Fruit fly (Drosophila melanogaster) whole organism, pupa: ENCODE results near the gene Had1.
A peak's percentile ranks its signal among the peaks of the same experiment; 100 is the strongest.

Source experiments
- CG10348 ChIP-seq: fragments of 200-800 bp; sonication (Bioruptor generic); IDR thresholded peaks from 2 replicates; pipeline ENCODE4 v1.3.6; 2022; ENCODE audit warnings: missing biosample characterization, missing genetic modification characterization
- CG12605 ChIP-seq: fragments of 200-800 bp; sonication (Bioruptor generic); IDR thresholded peaks from 2 replicates; pipeline ENCODE4 v1.3.6; 2022; ENCODE audit warnings: missing biosample characterization, missing genetic modification characterization
- CG13204 ChIP-seq: fragments of 200-800 bp; sonication (Bioruptor generic); optimal IDR thresholded peaks from 2 replicates; lab custom pipeline; 2018; ENCODE audit warnings: missing biosample characterization, mild to moderate bottlenecking, missing genetic modification characterization, moderate library complexity
- CG14655 ChIP-seq: fragments of 200-800 bp; sonication (Bioruptor generic); optimal IDR thresholded peaks from 3 replicates; lab custom pipeline; 2017; ENCODE audit warnings: mild to moderate bottlenecking, missing biosample characterization, missing genetic modification reagents, missing genetic modification characterization
- CG15710 ChIP-seq: fragments of 200-800 bp; sonication (Bioruptor generic); optimal IDR thresholded peaks from 2 replicates; lab custom pipeline; 2018; ENCODE audit warnings: missing biosample characterization, mild to moderate bottlenecking, missing genetic modification characterization, moderate library complexity
- CG17806 ChIP-seq: fragments of 200-800 bp; sonication (Bioruptor generic); optimal IDR thresholded peaks from 2 replicates; lab custom pipeline; 2018; ENCODE audit warnings: missing biosample characterization, mild to moderate bottlenecking, missing genetic modification characterization, moderate library complexity
- CG32121 ChIP-seq: fragments of 200-800 bp; sonication (Bioruptor generic); IDR thresholded peaks from 2 replicates; pipeline ENCODE4 v1.3.6; 2022; ENCODE audit warnings: missing biosample characterization, missing genetic modification characterization
- CG34367 ChIP-seq: fragments of 200-800 bp; sonication (Bioruptor generic); optimal IDR thresholded peaks from 2 replicates; lab custom pipeline; 2018; ENCODE audit warnings: missing biosample characterization, mild to moderate bottlenecking, missing genetic modification characterization
- CG4496 ChIP-seq: fragments of 200-800 bp; sonication (Bioruptor generic); IDR thresholded peaks from 3 replicates; pipeline ENCODE4 v1.3.6; 2022; ENCODE audit warnings: missing biosample characterization, missing genetic modification characterization
- CG8159 ChIP-seq: fragments of 200-800 bp; sonication (Bioruptor generic); optimal IDR thresholded peaks from 3 replicates; lab custom pipeline; 2018; ENCODE audit warnings: missing biosample characterization, mild to moderate bottlenecking, missing genetic modification characterization, moderate library complexity
- CG8301 ChIP-seq: fragments of 200-800 bp; sonication (Bioruptor generic); optimal IDR thresholded peaks from 2 replicates; lab custom pipeline; 2018; ENCODE audit warnings: missing biosample characterization, mild to moderate bottlenecking, missing genetic modification characterization
- CG9948 ChIP-seq: fragments of 200-800 bp; sonication (Bioruptor generic); optimal IDR thresholded peaks from 2 replicates; lab custom pipeline; 2018; ENCODE audit warnings: missing biosample characterization, mild to moderate bottlenecking, missing genetic modification characterization, moderate library complexity
- D1 ChIP-seq: fragments of 200-800 bp; sonication (Bioruptor generic); optimal IDR thresholded peaks from 2 replicates; lab custom pipeline; 2018; ENCODE audit warnings: missing biosample characterization, mild to moderate bottlenecking, missing genetic modification characterization, moderate library complexity
- EcR ChIP-seq: fragments of 200-800 bp; sonication (Bioruptor generic); optimal IDR thresholded peaks from 3 replicates; lab custom pipeline; 2019; ENCODE audit warnings: missing biosample characterization, missing genetic modification characterization, mild to moderate bottlenecking, moderate library complexity, missing genetic modification reagents
- Ets98B ChIP-seq: fragments of 200-800 bp; sonication (Bioruptor generic); IDR thresholded peaks from 2 replicates; pipeline ENCODE4 v1.3.6; 2022; ENCODE audit warnings: missing biosample characterization, missing genetic modification characterization
- Pif1B ChIP-seq: fragments of 200-800 bp; sonication (Bioruptor generic); optimal IDR thresholded peaks from 3 replicates; lab custom pipeline; 2016; ENCODE audit warnings: missing biosample characterization, missing genetic modification characterization
- Snoo ChIP-seq: fragments of 200-800 bp; sonication (Bioruptor generic); optimal IDR thresholded peaks from 3 replicates; lab custom pipeline; 2017; ENCODE audit warnings: missing biosample characterization, mild to moderate bottlenecking, missing genetic modification characterization, inconsistent platforms
- fd96Ca ChIP-seq: fragments of 200-800 bp; sonication (Bioruptor generic); IDR thresholded peaks from 3 replicates; pipeline ENCODE4 v1.3.6; 2022; ENCODE audit warnings: missing biosample characterization, missing genetic modification characterization
- gl ChIP-seq: fragments of 200-800 bp; sonication (Bioruptor generic); optimal IDR thresholded peaks from 2 replicates; lab custom pipeline; 2018; ENCODE audit warnings: missing biosample characterization, mild to moderate bottlenecking, missing genetic modification characterization
- rn ChIP-seq: fragments of 200-800 bp; sonication (Bioruptor generic); IDR thresholded peaks from 2 replicates; pipeline ENCODE4 v1.3.6; 2022; ENCODE audit warnings: missing biosample characterization, missing genetic modification characterization

Had1 gene

DNA sequence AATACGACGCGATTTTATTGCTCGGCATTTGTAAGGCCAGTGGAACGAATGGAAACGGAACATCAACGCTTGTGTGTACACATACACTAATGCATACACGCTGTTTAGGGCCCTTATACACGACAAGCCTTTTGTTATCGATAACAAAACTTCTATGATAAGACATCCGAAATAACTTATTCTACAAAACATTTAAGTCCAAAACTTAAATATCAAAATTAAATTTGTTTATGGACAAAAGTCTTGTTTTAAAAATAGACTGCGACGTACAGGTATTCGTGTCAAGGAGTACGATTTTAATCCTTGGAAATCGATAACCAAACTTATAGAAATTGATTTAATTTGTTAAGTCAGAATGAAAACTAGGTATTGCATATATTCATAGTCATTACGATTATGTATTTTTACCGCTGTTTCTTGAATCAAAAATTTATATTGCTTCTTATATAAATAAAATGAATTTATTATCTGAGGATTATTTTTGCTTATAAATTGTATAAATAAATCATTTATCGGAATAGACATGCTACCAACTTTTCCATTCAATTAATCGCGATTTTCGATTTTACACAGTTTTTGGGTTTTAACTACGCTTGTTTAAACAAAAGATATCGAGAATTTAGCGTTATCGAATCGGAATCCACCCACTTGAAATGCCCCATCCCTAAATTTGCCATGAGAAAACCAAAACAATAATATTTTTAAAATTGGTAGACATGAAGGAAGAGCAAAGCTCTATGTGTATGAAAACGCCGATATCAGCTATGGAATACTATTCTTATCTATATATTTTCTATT, 4.8 kb upstream of the Had1 start, which contains the start of the genes CG9915 and SWIP:
CG9915 (minus strand) TSS at position 61 of the 798 bp plus-strand sequence.
SWIP (plus strand) TSS at position 632 of the 798 bp plus-strand sequence.
- TF ChIP-seq CG14655 (GFP tag; lab: Kevin White, UChicago) (no peak), CG15710 (peak; percentile 3), CG34367 (tag; lab: Kevin White, UChicago) (no peak), rn (GFP tag; lab: Robert Waterston, UW) (no peak), CG4496 (GFP tag; lab: Robert Waterston, UW) (0 out of 3 replicates have a peak, but pooled peaks have one; percentile 18)

dm6 chrX:16309764-16310163, 1.3 kb upstream of the Had1 start:
- no peak for TF ChIP-seq CG12605 (GFP tag; lab: Robert Waterston, UW)
- TF ChIP-seq Pif1B (GFP tag; lab: Kevin White, UChicago): no peak
- no peak for TF ChIP-seq rn (GFP tag; lab: Robert Waterston, UW)
- no peak for TF ChIP-seq Ets98B (GFP tag; lab: Robert Waterston, UW)
- TF ChIP-seq CG34367 (tag; lab: Kevin White, UChicago): no peak
- no peak for TF ChIP-seq gl (tag; lab: Kevin White, UChicago)
- TF ChIP-seq CG9948 (tag; lab: Kevin White, UChicago): no peak

- TF ChIP-seq Ets98B (GFP tag; lab: Robert Waterston, UW) (no peak), CG14655 (GFP tag; lab: Kevin White, UChicago) (no peak), CG4496 (GFP tag; lab: Robert Waterston, UW) (no peak), Pif1B (GFP tag; lab: Kevin White, UChicago) (no peak), CG8301 (tag; lab: Kevin White, UChicago) (no peak), CG34367 (tag; lab: Kevin White, UChicago) (no peak), D1 (tag; lab: Kevin White, UChicago) (no peak), rn (GFP tag; lab: Robert Waterston, UW) (no peak), fd96Ca (GFP tag; lab: Robert Waterston, UW) (no peak), CG15710 (no peak), CG12605 (GFP tag; lab: Robert Waterston, UW) (no peak), CG17806 (tag; lab: Kevin White, UChicago) (no peak)
- TF ChIP-seq, all 21 proteins: peak for 0
Observed at dm6 chrX:16308953-16309352, 486 bp upstream of the Had1 start.

dm6 chrX:16303636-16304035, 4.8 kb downstream of the Had1 start, which contains the start of gene CG3679:
TSS of gene CG3679 (plus strand) at chrX:16303870.
- TF ChIP-seq CG17806 (tag; lab: Kevin White, UChicago) (no peak), D1 (tag; lab: Kevin White, UChicago) (no peak), CG8301 (tag; lab: Kevin White, UChicago) (no peak), CG15710 (no peak), CG32121 (GFP tag; lab: Robert Waterston, UW) (no peak), CG10348 (GFP tag; lab: Robert Waterston, UW) (no peak), CG34367 (tag; lab: Kevin White, UChicago) (no peak), CG8159 (no peak), CG13204 (GFP tag; lab: Kevin White, UChicago) (no peak), Snoo (no peak), Ets98B (GFP tag; lab: Robert Waterston, UW) (no peak), fd96Ca (GFP tag; lab: Robert Waterston, UW) (no peak), CG14655 (GFP tag; lab: Kevin White, UChicago) (no peak), gl (tag; lab: Kevin White, UChicago) (no peak), Pif1B (GFP tag; lab: Kevin White, UChicago) (no peak), CG9948 (tag; lab: Kevin White, UChicago) (no peak), CG4496 (GFP tag; lab: Robert Waterston, UW) (no peak), EcR (GFP tag; lab: Kevin White, UChicago) (no peak)

DNA sequence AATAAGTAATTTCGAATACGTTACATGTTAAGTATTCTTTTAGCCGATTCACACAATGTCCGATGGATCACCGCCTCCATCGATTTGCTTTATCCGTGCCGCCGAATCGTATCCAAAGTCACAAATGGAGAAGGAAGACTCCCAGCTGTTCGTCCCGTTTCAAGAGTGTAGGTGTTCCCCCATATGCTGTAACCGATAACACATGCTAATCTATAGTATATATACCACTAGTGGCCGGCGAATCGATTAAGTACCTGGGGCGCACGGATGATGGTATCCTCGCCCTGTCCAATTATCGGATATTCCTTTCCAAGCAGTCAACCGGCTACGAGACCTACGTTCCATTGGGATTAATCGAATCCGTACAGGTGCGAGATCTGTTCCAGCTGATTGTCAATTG, 10.8 kb downstream of the Had1 start, which contains the start of gene ERp44:
ERp44 (minus strand) TSS at position 101 of the 400 bp plus-strand sequence.
- TF ChIP-seq CG13204 (GFP tag; lab: Kevin White, UChicago) (no peak), CG8301 (tag; lab: Kevin White, UChicago) (no peak), rn (GFP tag; lab: Robert Waterston, UW) (no peak), fd96Ca (GFP tag; lab: Robert Waterston, UW) (no peak), CG32121 (GFP tag; lab: Robert Waterston, UW) (no peak)

- TF ChIP-seq CG32121 (GFP tag; lab: Robert Waterston, UW) (0 out of 2 replicates have a peak, but pooled peaks have one; percentile 27), CG4496 (GFP tag; lab: Robert Waterston, UW) (peak; percentile 66; the same call in 2 of the 3 replicates), EcR (GFP tag; lab: Kevin White, UChicago) (no peak), Pif1B (GFP tag; lab: Kevin White, UChicago) (peak; percentile 23)
Observed at dm6 chrX:16296423-16297292, 11.8 kb downstream of the Had1 start, which contains the start of gene CG3632. TSS of gene CG3632 (plus strand) at chrX:16296671.
